Worm (Caenorhabditis elegans) whole organism, mixed stage, embryonic: Measurements from ENCODE around the gene C06C3.3.

ENCODE experiments used
- blmp-1 ChIP-seq: fragments of 150-350 bp; optimal IDR thresholded peaks from 2 replicates; lab custom pipeline; 2014; ENCODE audit warnings: missing biosample characterization, missing genetic modification characterization
- lin-13 ChIP-seq: fragments of 150-350 bp; optimal IDR thresholded peaks from 2 replicates; lab custom pipeline; 2014; ENCODE audit warnings: missing biosample characterization, missing genetic modification characterization
- lsy-2 ChIP-seq: fragments of 150-350 bp; optimal IDR thresholded peaks from 2 replicates; lab custom pipeline; 2014; ENCODE audit warnings: missing biosample characterization, missing genetic modification characterization
- mab-5 ChIP-seq: fragments of 150-350 bp; optimal IDR thresholded peaks from 2 replicates; lab custom pipeline; 2014; ENCODE audit warnings: missing biosample characterization, missing genetic modification characterization
- mep-1 ChIP-seq: fragments of 150-350 bp; optimal IDR thresholded peaks from 2 replicates; lab custom pipeline; 2017; ENCODE audit warnings: missing biosample characterization, missing genetic modification reagents, missing genetic modification characterization, inconsistent platforms
- nhr-237 ChIP-seq: fragments of 150-350 bp; optimal IDR thresholded peaks from 2 replicates; lab custom pipeline; 2014; ENCODE audit warnings: missing biosample characterization, missing genetic modification characterization
- tbx-8 ChIP-seq: fragments of 200-800 bp; sonication (Bioruptor generic); optimal IDR thresholded peaks from 2 replicates; lab custom pipeline; 2018; ENCODE audit warnings: mild to moderate bottlenecking, missing genetic modification characterization, moderate library complexity, missing compliant biosample characterization
- unc-120 ChIP-seq: sonication (generic microtip); optimal IDR thresholded peaks from 2 replicates; lab custom pipeline; 2017; ENCODE audit warnings: missing genetic modification characterization, missing compliant biosample characterization; ENCODE audit not compliant: poor library complexity, severe bottlenecking

DNA sequence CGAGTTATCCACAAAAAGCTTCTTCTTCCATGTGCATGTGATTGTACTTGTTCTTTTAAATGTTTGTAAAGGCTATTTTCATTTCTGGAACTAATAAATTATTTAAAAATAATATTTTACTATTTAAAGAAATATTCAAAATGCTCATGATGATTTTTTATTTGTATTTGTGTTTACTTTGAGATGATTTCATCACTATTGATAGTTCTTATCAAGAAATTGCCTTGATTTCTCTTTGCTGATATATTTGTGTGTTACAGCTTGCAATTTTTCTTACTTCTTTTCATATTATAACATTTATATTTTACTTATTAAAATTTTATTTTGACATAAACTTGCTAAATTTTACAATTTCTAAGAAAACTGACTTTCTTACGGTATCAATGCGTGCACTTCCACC, 5.9 kb upstream of the C06C3.3 start:
- TF ChIP-seq lin-13 (no peak), nhr-237 (tag; lab: Kevin White, UChicago) (no peak), lsy-2 (tag; lab: Kevin White, UChicago) (no peak), tbx-8 (GFP tag; lab: Kevin White, UChicago) (no peak), mab-5 (tag; lab: Kevin White, UChicago) (no peak), mep-1 (no peak), unc-120 (tag; lab: Kevin White, UChicago) (no peak), blmp-1 (no peak)
